Worm (Caenorhabditis elegans) whole organism, L1 larva: ENCODE data around the gene srh-119.
A peak's percentile ranks its signal among the peaks of the same experiment; 100 is the strongest.

Source experiments
- C34B4.2 ChIP-seq: sonication (generic microtip); optimal IDR thresholded peaks from 2 replicates; lab custom pipeline; 2017; ENCODE audit warnings: mild to moderate bottlenecking, missing genetic modification characterization, missing compliant biosample characterization
- F16B12.6 ChIP-seq: fragments of 150-350 bp; optimal IDR thresholded peaks from 2 replicates; lab custom pipeline; 2014; ENCODE audit warnings: missing biosample characterization, missing genetic modification characterization
- blmp-1 ChIP-seq: fragments of 150-350 bp; optimal IDR thresholded peaks from 2 replicates; lab custom pipeline; 2014; ENCODE audit warnings: missing biosample characterization, missing genetic modification characterization
- ceh-82 ChIP-seq, 3 experiments: fragments of 150-350 bp in 1 of 3; sonication (generic microtip) in 2 of 3; optimal IDR thresholded peaks; 2 replicates each; lab custom pipeline; 2014 to 2017; ENCODE audit warnings: missing biosample characterization in 3 of 3, missing genetic modification characterization in 3 of 3
- dsc-1 ChIP-seq: sonication (generic microtip); optimal IDR thresholded peaks from 2 replicates; lab custom pipeline; 2016; ENCODE audit warnings: mild to moderate bottlenecking, missing genetic modification characterization, missing compliant biosample characterization
- efl-1 ChIP-seq, 4 experiments: fragments of 150-350 bp; optimal IDR thresholded peaks in 3 of 4; peaks in 1 of 4; 1 replicate in 1 of 4; 2 replicates in 3 of 4; lab custom pipeline; 2014; ENCODE audit warnings: missing biosample characterization in 2 of 4, missing genetic modification characterization in 2 of 4, missing genetic modification reagents in 2 of 4
- elt-2 ChIP-seq: sonication (generic microtip); optimal IDR thresholded peaks from 2 replicates; lab custom pipeline; 2016; ENCODE audit warnings: missing genetic modification characterization, mild to moderate bottlenecking, inconsistent platforms, missing compliant biosample characterization, missing genetic modification reagents
- fkh-10 ChIP-seq: sonication (generic microtip); optimal IDR thresholded peaks from 2 replicates; lab custom pipeline; 2017; ENCODE audit warnings: missing biosample characterization, missing genetic modification reagents, missing genetic modification characterization
- fkh-8 ChIP-seq: sonication (generic microtip); optimal IDR thresholded peaks from 2 replicates; lab custom pipeline; 2016; ENCODE audit warnings: mild to moderate bottlenecking, missing genetic modification characterization, missing compliant biosample characterization
- hlh-4 ChIP-seq: sonication (generic microtip); optimal IDR thresholded peaks from 2 replicates; lab custom pipeline; 2016; ENCODE audit warnings: mild to moderate bottlenecking, missing genetic modification characterization, missing compliant biosample characterization
- jun-1 ChIP-seq: fragments of 150-350 bp; optimal IDR thresholded peaks from 2 replicates; lab custom pipeline; 2014; ENCODE audit warnings: missing biosample characterization, missing genetic modification reagents, missing genetic modification characterization
- lin-14 ChIP-seq: fragments of 200-800 bp; sonication (Bioruptor generic); optimal IDR thresholded peaks from 2 replicates; lab custom pipeline; 2018; ENCODE audit warnings: mild to moderate bottlenecking, missing genetic modification characterization, moderate library complexity, missing compliant biosample characterization
- lin-15B ChIP-seq: fragments of 150-350 bp; sonication (generic microtip); optimal IDR thresholded peaks from 3 replicates; lab custom pipeline; 2014; ENCODE audit warnings: missing biosample characterization, missing genetic modification characterization
- lin-39 ChIP-seq: fragments of 150-350 bp; optimal IDR thresholded peaks from 2 replicates; lab custom pipeline; 2014; ENCODE audit warnings: missing biosample characterization, missing genetic modification reagents, missing genetic modification characterization
- lir-3 ChIP-seq: sonication (generic microtip); optimal IDR thresholded peaks from 2 replicates; lab custom pipeline; 2016; ENCODE audit warnings: mild to moderate bottlenecking, missing genetic modification characterization, moderate library complexity, missing compliant biosample characterization; ENCODE audit not compliant: poor library complexity
- mdl-1 ChIP-seq, 2 experiments: fragments of 150-350 bp; optimal IDR thresholded peaks; 2 replicates each; lab custom pipeline; 2014 to 2017; ENCODE audit warnings: missing biosample characterization in 2 of 2, missing genetic modification characterization in 2 of 2, inconsistent platforms in 1 of 2
- mef-2 ChIP-seq: fragments of 150-350 bp; optimal IDR thresholded peaks from 2 replicates; lab custom pipeline; 2014; ENCODE audit warnings: missing biosample characterization, missing genetic modification characterization
- nhr-20 ChIP-seq: sonication (generic microtip); optimal IDR thresholded peaks from 2 replicates; lab custom pipeline; 2016; ENCODE audit warnings: mild to moderate bottlenecking, missing genetic modification characterization, missing compliant biosample characterization
- nhr-28 ChIP-seq: fragments of 150-350 bp; optimal IDR thresholded peaks from 2 replicates; lab custom pipeline; 2014; ENCODE audit warnings: missing biosample characterization, missing genetic modification characterization
- nhr-71 ChIP-seq: sonication (generic microtip); optimal IDR thresholded peaks from 2 replicates; lab custom pipeline; 2016; ENCODE audit warnings: mild to moderate bottlenecking, missing genetic modification characterization, moderate library complexity, missing compliant biosample characterization
- nhr-77 ChIP-seq: fragments of 150-350 bp; optimal IDR thresholded peaks from 2 replicates; lab custom pipeline; 2014; ENCODE audit warnings: missing biosample characterization, missing genetic modification characterization
- nhr-85 ChIP-seq: sonication (generic microtip); peaks from one replicate; lab custom pipeline; 2016; ENCODE audit warnings: missing genetic modification characterization, inconsistent platforms, missing compliant biosample characterization
- sox-4 ChIP-seq: sonication (generic microtip); optimal IDR thresholded peaks from 2 replicates; lab custom pipeline; 2016; ENCODE audit warnings: missing genetic modification characterization, missing compliant biosample characterization
- swsn-7 ChIP-seq: sonication (generic microtip); optimal IDR thresholded peaks from 2 replicates; lab custom pipeline; 2016; ENCODE audit warnings: missing genetic modification characterization, missing compliant biosample characterization
- tlp-1 ChIP-seq: fragments of 150-350 bp; optimal IDR thresholded peaks from 2 replicates; lab custom pipeline; 2014; ENCODE audit warnings: missing biosample characterization, missing genetic modification characterization
- unc-130 ChIP-seq: fragments of 150-350 bp; optimal IDR thresholded peaks from 2 replicates; lab custom pipeline; 2017; ENCODE audit warnings: missing biosample characterization, missing genetic modification characterization, inconsistent platforms
- vab-15 ChIP-seq: sonication (generic microtip); optimal IDR thresholded peaks from 2 replicates; lab custom pipeline; 2017; ENCODE audit warnings: missing genotype, mild to moderate bottlenecking, missing genetic modification characterization, missing compliant biosample characterization
- xbp-1 ChIP-seq: sonication (generic microtip); optimal IDR thresholded peaks from 2 replicates; lab custom pipeline; 2016; ENCODE audit warnings: missing genetic modification characterization, missing compliant biosample characterization
- ztf-11 ChIP-seq, 2 experiments: sonication (generic microtip); optimal IDR thresholded peaks; 2 replicates each; lab custom pipeline; 2016 to 2017; ENCODE audit warnings: missing genetic modification characterization in 2 of 2, missing biosample characterization in 1 of 2, missing compliant biosample characterization in 1 of 2

Gene srh-119

DNA sequence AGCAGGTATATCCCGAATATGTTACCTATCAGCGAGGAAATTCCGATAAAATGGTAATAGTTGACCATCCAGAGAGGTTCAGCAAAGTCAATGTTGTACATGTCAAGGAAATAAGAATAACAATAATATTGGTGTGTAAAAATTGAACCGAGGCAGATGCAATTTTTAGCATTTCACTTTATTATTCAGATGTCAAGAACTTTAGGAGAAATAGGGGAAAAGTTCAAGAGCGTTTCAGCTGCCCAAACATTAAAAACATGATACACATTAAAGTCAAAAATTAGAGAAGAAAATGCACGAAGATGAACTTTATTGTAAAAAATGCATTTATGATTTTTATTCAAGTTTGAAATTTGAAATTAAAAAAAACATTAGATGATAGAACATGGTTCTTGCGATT, 36.1 kb downstream of the srh-119 start, which contains the start of gene sri-69:
TSS of gene sri-69 (minus strand) at position 101 of the 400 bp plus-strand sequence.
- TF ChIP-seq sox-4 (tag; lab: Kevin White, UChicago) (no peak), ceh-82 (tag; optimal IDR thresholded peaks at IDR 0.05; lab: Kevin White, UChicago) (no peak), nhr-20 (tag; lab: Kevin White, UChicago) (no peak), ztf-11 (tag; optimal IDR thresholded peaks at IDR 0.05; lab: Kevin White, UChicago) (no peak), nhr-28 (no peak), F16B12.6 (tag; lab: Kevin White, UChicago) (no peak), fkh-8 (tag; lab: Kevin White, UChicago) (no peak), lin-39 (no peak), efl-1 (optimal IDR thresholded peaks at IDR 0.05; lab: Kevin White, UChicago) (no peak), efl-1 (GFP tag; optimal IDR thresholded peaks at IDR 0.05 in 1 of 2; lab: Kevin White, UChicago) (no peak)

DNA sequence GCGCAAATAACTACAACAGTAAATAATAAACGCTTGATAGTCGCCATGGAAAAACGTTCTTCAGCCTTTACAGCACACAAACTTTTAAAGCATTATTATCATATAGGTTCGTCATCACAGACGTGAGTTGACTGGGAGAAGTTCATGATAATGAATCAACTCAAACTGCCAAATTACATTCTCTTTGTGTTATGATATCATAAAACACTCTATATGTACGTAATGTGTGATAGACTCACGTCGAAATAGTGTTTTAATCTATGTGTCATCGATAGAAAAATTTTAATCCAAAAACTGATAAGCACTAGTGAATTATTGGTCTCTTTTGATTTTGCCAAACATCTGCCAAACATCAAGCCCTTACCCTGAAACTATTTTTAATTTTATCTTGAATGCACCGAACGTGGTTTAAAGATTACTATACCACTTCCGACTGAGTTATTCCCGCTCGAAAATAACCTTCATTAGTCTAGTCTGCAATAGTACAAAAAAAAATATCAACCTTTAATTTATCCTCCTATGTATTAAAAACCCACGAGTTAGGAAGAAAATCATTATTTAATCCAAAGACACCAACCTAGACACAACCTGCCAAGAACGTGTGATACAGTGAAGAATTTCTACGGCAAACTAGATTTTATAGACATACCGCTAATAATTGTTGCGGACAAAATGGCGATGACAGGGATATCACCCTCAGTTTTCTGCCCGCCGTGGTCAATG, 37.3 kb downstream of the srh-119 start, which contains the start of the genes clc-12 and clec-240:
TSS of gene clc-12 (minus strand) at position 47 of the 723 bp plus-strand sequence.
TSS of gene clec-240 (plus strand) at position 673 of the 723 bp plus-strand sequence.
- TF ChIP-seq dsc-1 (tag; lab: Kevin White, UChicago), result no peak
- peak; percentile 69 for TF ChIP-seq elt-2

DNA sequence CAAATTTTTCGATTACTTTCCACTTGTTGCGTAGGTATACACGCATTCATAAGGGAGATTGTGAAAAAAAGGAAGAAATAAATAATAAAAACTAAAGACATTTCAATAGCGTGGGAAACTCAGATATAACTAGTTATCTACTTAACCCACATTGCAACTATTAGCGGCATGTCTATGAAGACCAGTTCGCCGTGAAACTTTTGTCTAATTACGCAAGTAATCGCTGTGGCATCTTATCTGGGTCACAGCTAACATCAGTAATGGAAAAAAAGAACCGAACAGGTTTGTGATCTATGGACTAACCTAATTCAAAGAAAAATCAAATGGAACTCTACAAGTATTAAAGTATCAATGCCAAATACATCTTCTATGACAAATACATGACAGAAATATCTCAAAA, 41.0 kb downstream of the srh-119 start, which contains the start of gene clec-241:
TSS of gene clec-241 (minus strand) at position 101 of the 400 bp plus-strand sequence.
- TF ChIP-seq mdl-1 (tag; optimal IDR thresholded peaks at IDR 0.05; lab: Kevin White, UChicago), result no peak
- no peak for TF ChIP-seq F16B12.6 (tag; lab: Kevin White, UChicago)
- no peak for TF ChIP-seq lin-15B (tag; lab: Kevin White, UChicago)
- no peak for TF ChIP-seq nhr-77 (tag; lab: Kevin White, UChicago)
- TF ChIP-seq jun-1 (tag; lab: Kevin White, UChicago), result no peak
- no peak for TF ChIP-seq tlp-1
- no peak for TF ChIP-seq xbp-1 (tag; lab: Kevin White, UChicago)
- TF ChIP-seq vab-15 (tag; lab: Kevin White, UChicago), result no peak
- TF ChIP-seq blmp-1, result no peak
- no peak for TF ChIP-seq nhr-20 (tag; lab: Kevin White, UChicago)
- TF ChIP-seq C34B4.2 (tag; lab: Kevin White, UChicago), result no peak
- no peak for TF ChIP-seq swsn-7
- no peak for TF ChIP-seq fkh-10 (GFP tag; lab: Kevin White, UChicago)
- no peak for TF ChIP-seq lir-3 (tag; lab: Kevin White, UChicago)
- no peak for TF ChIP-seq nhr-85
- no peak for TF ChIP-seq hlh-4 (tag; lab: Kevin White, UChicago)
- TF ChIP-seq lin-14, result no peak
- TF ChIP-seq mef-2 (tag; lab: Kevin White, UChicago), result no peak

DNA sequence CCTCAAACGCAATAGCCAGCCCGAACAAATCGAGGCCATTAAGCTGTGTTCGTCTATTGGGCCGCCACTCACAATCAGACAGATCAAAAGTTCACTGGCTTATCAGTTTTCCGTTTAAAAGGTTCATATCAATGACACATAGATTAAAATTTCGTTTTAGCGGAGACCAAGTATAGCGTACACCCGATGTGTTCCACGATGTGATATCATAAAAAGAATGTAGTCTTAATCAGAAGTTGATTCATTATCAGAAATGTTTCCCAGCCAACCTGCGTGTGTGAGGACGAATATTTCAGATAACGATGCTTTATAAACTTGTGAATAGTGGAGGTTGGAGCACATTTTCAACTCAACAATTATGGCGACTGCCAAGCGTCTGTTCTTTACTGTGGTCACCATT, 41.8 kb downstream of the srh-119 start, which contains the start of gene clc-13:
TSS of gene clc-13 (plus strand) at position 359 of the 400 bp plus-strand sequence.
- TF ChIP-seq jun-1 (tag; lab: Kevin White, UChicago) (peak; percentile 57), elt-2 (peak; percentile 98), unc-130 (tag; lab: Kevin White, UChicago) (no peak), efl-1 (optimal IDR thresholded peaks at IDR 0.05; lab: Kevin White, UChicago) (no peak), efl-1 (GFP tag; optimal IDR thresholded peaks at IDR 0.05 in 1 of 2; lab: Kevin White, UChicago) (peak in 1 of 2 experiments; percentile 42), nhr-20 (tag; lab: Kevin White, UChicago) (peak; percentile 75)

DNA sequence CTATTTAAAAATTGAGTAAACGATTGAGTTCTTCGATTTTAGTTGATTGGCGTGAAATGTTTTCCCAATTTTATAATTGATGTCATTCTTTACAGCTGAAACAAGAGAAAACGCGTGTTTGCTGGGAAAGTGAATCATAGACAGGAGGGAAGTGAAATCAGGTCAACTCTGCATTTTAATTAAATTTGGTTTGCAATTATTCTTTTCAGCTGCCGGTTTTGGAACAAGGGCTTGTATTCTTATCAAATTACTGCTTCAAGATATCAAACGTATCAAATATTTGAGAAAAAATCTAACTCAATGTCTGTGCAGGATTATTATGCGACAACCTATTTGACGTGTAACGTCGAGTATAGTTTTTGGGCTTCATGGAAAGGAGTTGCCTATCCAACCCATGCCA, 44.6 kb downstream of the srh-119 start, which contains the start of gene srh-97:
TSS of gene srh-97 (plus strand) at position 301 of the 400 bp plus-strand sequence.
- TF ChIP-seq hlh-4 (tag; lab: Kevin White, UChicago) (peak; percentile 25), lin-39 (no peak)

DNA sequence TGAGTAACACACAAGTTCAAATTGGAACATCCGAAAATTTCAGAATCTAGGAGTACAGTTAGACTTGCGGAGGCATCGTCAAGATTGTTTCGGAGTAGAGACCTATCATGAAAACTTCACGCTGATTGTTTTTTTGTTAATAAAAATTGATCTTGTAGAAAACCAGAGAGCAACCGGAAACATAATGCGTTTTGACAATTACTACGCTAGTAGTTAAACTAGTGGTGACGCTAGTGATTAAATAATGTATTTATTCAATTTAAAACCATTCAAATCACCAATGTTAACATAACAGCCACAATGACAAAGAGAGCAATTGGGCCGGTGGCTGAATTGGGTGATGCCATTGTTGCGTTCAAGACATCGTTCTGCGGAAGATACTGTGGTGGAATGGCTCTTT, 47.5 kb downstream of the srh-119 start, which contains the start of gene F49H6.17:
TSS of gene F49H6.17 (plus strand) at position 301 of the 400 bp plus-strand sequence.
- TF ChIP-seq nhr-71, result no peak
